Worm (Caenorhabditis elegans) whole organism, young adult: ENCODE data around the gene nas-25.

Experiments
- F23B12.7 ChIP-seq: sonication (generic microtip); optimal IDR thresholded peaks from 2 replicates; lab custom pipeline; 2017; ENCODE audit warnings: missing genetic modification characterization, mild to moderate bottlenecking, missing compliant biosample characterization, antibody characterized with exemption, moderate library complexity; ENCODE audit not compliant: insufficient read depth
- F37B4.10 ChIP-seq: fragments of 200-800 bp; sonication (Bioruptor generic); IDR thresholded peaks from 2 replicates; pipeline ENCODE4 v1.3.6; 2022; ENCODE audit warnings: missing genetic modification characterization, missing compliant biosample characterization
- Y53G8AR.9 ChIP-seq: fragments of 200-800 bp; sonication (Bioruptor generic); conservative IDR thresholded peaks from 2 replicates; pipeline ENCODE4 v1.3.6; 2022; ENCODE audit warnings: missing genetic modification reagents, missing genetic modification characterization, missing compliant biosample characterization
- Y67H2A.10 ChIP-seq: fragments of 200-800 bp; sonication (Bioruptor generic); conservative IDR thresholded peaks from 2 replicates; pipeline ENCODE4 v1.3.6; 2022; ENCODE audit warnings: missing genetic modification reagents, missing genetic modification characterization, missing compliant biosample characterization
- efl-1 ChIP-seq: fragments of 150-350 bp; optimal IDR thresholded peaks from 2 replicates; lab custom pipeline; 2014; ENCODE audit warnings: missing biosample characterization, missing genetic modification reagents, missing genetic modification characterization
- hrde-1 ChIP-seq: sonication (generic microtip); optimal IDR thresholded peaks from 2 replicates; lab custom pipeline; 2016; ENCODE audit warnings: missing genetic modification characterization, mild to moderate bottlenecking, missing compliant biosample characterization, moderate library complexity, missing genotype, missing genetic modification reagents, borderline replicate concordance
- hsf-1 ChIP-seq: fragments of 200-800 bp; sonication (Bioruptor generic); IDR thresholded peaks from 2 replicates; pipeline ENCODE4 v1.3.6; 2022; ENCODE audit warnings: missing genetic modification reagents, missing genetic modification characterization, missing compliant biosample characterization
- let-526 ChIP-seq: fragments of 200-800 bp; sonication (Bioruptor generic); IDR thresholded peaks from 2 replicates; pipeline ENCODE4 v1.3.6; 2022; ENCODE audit warnings: missing genetic modification reagents, missing genetic modification characterization, missing compliant biosample characterization
- madf-10 ChIP-seq: sonication (generic microtip); optimal IDR thresholded peaks from 2 replicates; lab custom pipeline; 2016; ENCODE audit warnings: mild to moderate bottlenecking, missing genetic modification characterization, missing compliant biosample characterization
- nhr-120 ChIP-seq: fragments of 200-800 bp; sonication (Bioruptor generic); IDR thresholded peaks from 2 replicates; pipeline ENCODE4 v1.3.6; 2022; ENCODE audit warnings: missing genetic modification characterization, missing compliant biosample characterization
- nhr-179 ChIP-seq: sonication (generic microtip); optimal IDR thresholded peaks from 2 replicates; lab custom pipeline; 2016; ENCODE audit warnings: mild to moderate bottlenecking, missing genetic modification characterization, missing compliant biosample characterization
- rcor-1 ChIP-seq: fragments of 200-800 bp; sonication (Bioruptor generic); IDR thresholded peaks from 2 replicates; pipeline ENCODE4 v1.3.6; 2022; ENCODE audit warnings: missing genetic modification reagents, missing genetic modification characterization, missing compliant biosample characterization
- unc-130 ChIP-seq: sonication (generic microtip); optimal IDR thresholded peaks from 2 replicates; lab custom pipeline; 2016; ENCODE audit warnings: missing genetic modification reagents, missing genetic modification characterization, missing compliant biosample characterization
- ztf-18 ChIP-seq: sonication (generic microtip); optimal IDR thresholded peaks from 2 replicates; lab custom pipeline; 2016; ENCODE audit warnings: missing genotype, mild to moderate bottlenecking, missing genetic modification characterization, missing compliant biosample characterization

DNA sequence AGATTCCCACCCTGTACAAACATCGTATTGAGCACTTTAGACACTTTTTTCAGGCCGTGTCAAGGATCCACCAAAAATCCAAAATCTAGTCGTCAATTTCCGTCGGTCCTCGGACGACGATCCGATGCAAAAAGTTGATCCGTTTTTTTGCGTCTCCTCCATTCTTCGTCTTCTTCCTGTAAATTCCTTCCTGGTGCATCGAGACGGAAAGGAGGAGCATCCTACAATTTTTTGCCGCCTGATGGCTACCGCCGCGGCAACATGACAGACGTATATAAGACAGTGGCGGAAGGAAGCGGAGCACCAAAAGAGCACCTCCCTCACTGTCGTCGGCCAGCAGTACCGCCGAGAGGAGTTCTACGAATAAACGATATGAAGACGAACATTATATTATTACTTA, 25.0 kb upstream of the nas-25 start, which contains the start of gene appg-2:
- no peak for TF ChIP-seq Y67H2A.10
- TF ChIP-seq rcor-1 (GFP tag; lab: Robert Waterston, UW): no peak
- TF ChIP-seq F37B4.10 (GFP tag; lab: Robert Waterston, UW): no peak
- TF ChIP-seq ztf-18 (tag; lab: Kevin White, UChicago): no peak
- no peak for TF ChIP-seq hrde-1 (tag; lab: Kevin White, UChicago)
- TF ChIP-seq nhr-179 (tag; lab: Kevin White, UChicago): no peak
- no peak for TF ChIP-seq madf-10 (tag; lab: Kevin White, UChicago)
- no peak for TF ChIP-seq hsf-1
- no peak for TF ChIP-seq let-526 (GFP tag; lab: Robert Waterston, UW)
- TF ChIP-seq Y53G8AR.9 (GFP tag; lab: Robert Waterston, UW): no peak
- TF ChIP-seq nhr-120 (GFP tag; lab: Robert Waterston, UW): no peak
- TF ChIP-seq F23B12.7 (tag; lab: Kevin White, UChicago): no peak
- TF ChIP-seq efl-1: no peak
- TF ChIP-seq unc-130 (GFP tag; lab: Kevin White, UChicago): no peak
